Worm (Caenorhabditis elegans): ENCODE measurements around the gene F16G10.5.

DNA sequence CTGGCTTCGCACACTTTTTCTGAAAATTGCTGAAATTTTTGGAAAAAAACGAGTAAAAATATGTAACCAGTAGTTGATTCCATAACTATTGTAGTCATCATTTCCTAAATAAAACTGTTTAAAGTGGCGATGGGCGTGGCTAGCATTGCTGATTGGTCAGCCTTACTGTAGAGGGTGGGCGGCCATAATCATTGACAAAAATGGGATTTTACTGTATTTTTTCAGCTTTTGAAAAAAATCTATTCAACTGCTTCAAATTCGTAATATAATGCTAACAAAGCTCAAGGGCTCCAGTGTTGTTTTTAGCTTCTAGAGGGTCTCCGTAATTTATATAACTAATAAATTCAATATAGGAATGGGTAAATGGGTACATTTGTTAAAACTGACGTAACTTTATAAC, 13.1 kb downstream of the F16G10.5 start, which contains the start of gene F16G10.7:
- TF ChIP-seq ztf-11 (tag; optimal IDR thresholded peaks at IDR 0.05), result no peak
- no peak for TF ChIP-seq mdl-1 (tag; optimal IDR thresholded peaks at IDR 0.05)
- no peak for TF ChIP-seq unc-39 (tag; optimal IDR thresholded peaks at IDR 0.05)
- no peak for TF ChIP-seq ZK546.5 (tag; optimal IDR thresholded peaks at IDR 0.05)
- TF ChIP-seq ztf-4 (tag; optimal IDR thresholded peaks at IDR 0.05), result no peak
- no peak for TF ChIP-seq ama-1 (optimal IDR thresholded peaks at IDR 0.05)
- no peak for TF ChIP-seq nhr-12 (tag; optimal IDR thresholded peaks at IDR 0.05)
- no peak for TF ChIP-seq R02D3.7 (tag; optimal IDR thresholded peaks at IDR 0.05)
- TF ChIP-seq fkh-10 (GFP tag; optimal IDR thresholded peaks at IDR 0.05), result no peak
- no peak for TF ChIP-seq sea-2 (GFP tag; optimal IDR thresholded peaks at IDR 0.05)

All from whole organism, L3 larva.